Worm (Caenorhabditis elegans) whole organism, L3 larva: Measurements from ENCODE around the gene Y49F6B.9.

ENCODE experiments used
- ZK546.5 ChIP-seq: sonication (generic microtip); optimal IDR thresholded peaks from 2 replicates; lab custom pipeline; 2017; ENCODE audit warnings: missing biosample characterization, missing genetic modification characterization
- aly-2 ChIP-seq: fragments of 150-350 bp; optimal IDR thresholded peaks from 2 replicates; lab custom pipeline; 2014; ENCODE audit warnings: missing biosample characterization, missing genetic modification characterization
- ceh-82 ChIP-seq: fragments of 150-350 bp; optimal IDR thresholded peaks from 2 replicates; lab custom pipeline; 2014; ENCODE audit warnings: missing biosample characterization, missing genetic modification characterization
- lin-15B ChIP-seq: fragments of 150-350 bp; optimal IDR thresholded peaks from 2 replicates; lab custom pipeline; 2014; ENCODE audit warnings: missing biosample characterization, missing genetic modification characterization
- nfya-1 ChIP-seq: sonication (generic microtip); optimal IDR thresholded peaks from 2 replicates; lab custom pipeline; 2017; ENCODE audit warnings: missing genetic modification characterization, mild to moderate bottlenecking, missing compliant biosample characterization, antibody characterized with exemption, moderate library complexity; ENCODE audit not compliant: insufficient read depth
- nhr-23 ChIP-seq: fragments of 150-350 bp; optimal IDR thresholded peaks from 2 replicates; lab custom pipeline; 2014; ENCODE audit warnings: missing biosample characterization, missing genetic modification reagents, missing genetic modification characterization
- nhr-25 ChIP-seq: sonication (generic microtip); optimal IDR thresholded peaks from 2 replicates; lab custom pipeline; 2017; ENCODE audit warnings: missing biosample characterization, missing genetic modification characterization
- nhr-77 ChIP-seq: fragments of 150-350 bp; optimal IDR thresholded peaks from 2 replicates; lab custom pipeline; 2014; ENCODE audit warnings: missing biosample characterization, missing genetic modification characterization
- sea-2 ChIP-seq: fragments of 150-350 bp; sonication (generic microtip); optimal IDR thresholded peaks from 4 replicates; lab custom pipeline; 2014; ENCODE audit warnings: missing biosample characterization, missing genetic modification reagents, missing genetic modification characterization
- snpc-4 ChIP-seq: fragments of 150-350 bp; optimal IDR thresholded peaks from 2 replicates; lab custom pipeline; 2014; ENCODE audit warnings: missing biosample characterization, missing genetic modification characterization
- unc-62 ChIP-seq: fragments of 150-350 bp; sonication (generic microtip); optimal IDR thresholded peaks from 4 replicates; lab custom pipeline; 2014; ENCODE audit warnings: missing biosample characterization, missing genetic modification reagents, missing genetic modification characterization

- no peak for TF ChIP-seq unc-62 (GFP tag; lab: Kevin White, UChicago)
- TF ChIP-seq lin-15B (tag; lab: Kevin White, UChicago): no peak
- no peak for TF ChIP-seq nhr-23 (tag; lab: Kevin White, UChicago)
- no peak for TF ChIP-seq nfya-1 (tag; lab: Kevin White, UChicago)
- no peak for TF ChIP-seq nhr-77 (tag; lab: Kevin White, UChicago)
- no peak for TF ChIP-seq sea-2 (GFP tag; lab: Kevin White, UChicago)
- TF ChIP-seq nhr-25 (tag; lab: Kevin White, UChicago): no peak
- TF ChIP-seq snpc-4 (tag; lab: Kevin White, UChicago): no peak
- TF ChIP-seq ZK546.5 (tag; lab: Kevin White, UChicago): no peak
- no peak for TF ChIP-seq aly-2 (tag; lab: Kevin White, UChicago)
- TF ChIP-seq ceh-82 (tag; lab: Kevin White, UChicago): no peak
Observed at ce11 chrII:3463097-3463496, 36.1 kb downstream of the Y49F6B.9 start, which contains the start of gene C16C8.9.
